Fruit fly (Drosophila melanogaster) whole organism, embryonic: Measurements from ENCODE around the gene CG13380.

ENCODE experiments used
- CG11247 ChIP-seq: fragments of 200-800 bp; sonication (Bioruptor generic); IDR thresholded peaks from 2 replicates; pipeline ENCODE4 v1.3.6; 2022; ENCODE audit warnings: missing biosample characterization, missing genetic modification characterization
- CG14014 ChIP-seq: fragments of 200-800 bp; sonication (Bioruptor generic); IDR thresholded peaks from 2 replicates; pipeline ENCODE4 v1.3.6; 2022; ENCODE audit warnings: missing biosample characterization, missing genetic modification characterization
- CG2875 ChIP-seq: fragments of 200-800 bp; sonication (Bioruptor generic); optimal IDR thresholded peaks from 2 replicates; lab custom pipeline; 2017; ENCODE audit warnings: missing biosample characterization, mild to moderate bottlenecking, missing genetic modification characterization, missing genetic modification reagents
- CG3163 ChIP-seq: fragments of 200-800 bp; sonication (Bioruptor generic); optimal IDR thresholded peaks from 3 replicates; lab custom pipeline; 2016; ENCODE audit warnings: missing biosample characterization, missing genetic modification characterization
- Doc2 ChIP-seq: fragments of 200-800 bp; sonication (Bioruptor generic); IDR thresholded peaks from 2 replicates; pipeline ENCODE4 v1.3.6; 2022; ENCODE audit warnings: missing biosample characterization, missing genetic modification characterization
- ara ChIP-seq: fragments of 200-800 bp; sonication (Bioruptor generic); IDR thresholded peaks from 2 replicates; pipeline ENCODE4 v1.3.6; 2022; ENCODE audit warnings: missing biosample characterization, missing genetic modification characterization
- hbn ChIP-seq: fragments of 200-800 bp; sonication (Bioruptor generic); IDR thresholded peaks from 2 replicates; pipeline ENCODE4 v1.3.6; 2022; ENCODE audit warnings: missing biosample characterization, missing genetic modification characterization; ENCODE audit not compliant: partially characterized antibody
- lov ChIP-seq, 2 experiments: fragments of 200-800 bp in 1 of 2; fragments of >200 bp in 1 of 2; sonication (Bioruptor generic) in 1 of 2; IDR thresholded peaks in 1 of 2; optimal IDR thresholded peaks in 1 of 2; 2 replicates in 1 of 2; 3 replicates in 1 of 2; pipeline versions ENCODE4 v1.3.6 to Lab custom; 2017 to 2022; ENCODE audit warnings: missing biosample characterization in 1 of 2, missing genetic modification characterization in 1 of 2
- repo ChIP-seq: fragments of 200-800 bp; sonication (Bioruptor generic); optimal IDR thresholded peaks from 2 replicates; lab custom pipeline; 2016; ENCODE audit warnings: missing biosample characterization, missing genetic modification characterization
- trem ChIP-seq: fragments of 200-800 bp; optimal IDR thresholded peaks from 3 replicates; lab custom pipeline; 2019; ENCODE audit warnings: missing biosample characterization, mild to moderate bottlenecking, missing genetic modification characterization, moderate library complexity

- TF ChIP-seq Doc2: no peak
- TF ChIP-seq CG14014: no peak
- TF ChIP-seq lov (optimal IDR thresholded peaks at IDR 0.05; lab: Kevin White, UChicago): no peak
- TF ChIP-seq lov (GFP tag; IDR thresholded peaks at IDR 0.05; lab: Robert Waterston, UW): no peak
- no peak for TF ChIP-seq trem (tag; lab: Kevin White, UChicago)
- TF ChIP-seq ara: no peak
- no peak for TF ChIP-seq repo (GFP tag; lab: Kevin White, UChicago)
- no peak for TF ChIP-seq CG11247
- TF ChIP-seq CG2875 (GFP tag; lab: Kevin White, UChicago): no peak
- TF ChIP-seq hbn (GFP tag; lab: Robert Waterston, UW): no peak
- no peak for TF ChIP-seq CG3163 (GFP tag; lab: Kevin White, UChicago)
Observed at dm6 chr3L:18603125-18603524, 14.6 kb downstream of the CG13380 start, which contains the start of gene CG18234.
